Fruit fly (Drosophila melanogaster) whole organism, wandering third instar larva: ENCODE results near the gene CG42846.

Experiments used
- CrebA ChIP-seq: fragments of 200-800 bp; sonication (Bioruptor generic); optimal IDR thresholded peaks from 2 replicates; lab custom pipeline; 2016; ENCODE audit warnings: missing biosample characterization, mild to moderate bottlenecking, missing genetic modification characterization, borderline replicate concordance
- Myc ChIP-seq: fragments of >200 bp; optimal IDR thresholded peaks from 2 replicates; lab custom pipeline; 2017
- OdsH ChIP-seq: fragments of 200-800 bp; sonication (Bioruptor generic); optimal IDR thresholded peaks from 2 replicates; lab custom pipeline; 2016; ENCODE audit warnings: missing biosample characterization, mild to moderate bottlenecking, missing genetic modification characterization
- Vsx2 ChIP-seq: fragments of 200-300, 225-300 bp; sonication (Bioruptor generic); optimal IDR thresholded peaks from 2 replicates; lab custom pipeline; 2018; ENCODE audit warnings: missing biosample characterization, missing genetic modification characterization; ENCODE audit not compliant: partially characterized antibody
- jim ChIP-seq: fragments of 175-275, 200-325 bp; sonication (Bioruptor generic); optimal IDR thresholded peaks from 2 replicates; lab custom pipeline; 2016; ENCODE audit warnings: missing biosample characterization, mild to moderate bottlenecking, missing genetic modification characterization
- pan ChIP-seq: fragments of >200 bp; optimal IDR thresholded peaks from 2 replicates; lab custom pipeline; 2017
- psq ChIP-seq: fragments of 200-800 bp; sonication (Bioruptor generic); optimal IDR thresholded peaks from 3 replicates; lab custom pipeline; 2017; ENCODE audit warnings: missing biosample characterization, mild to moderate bottlenecking, missing genetic modification characterization, moderate library complexity
- tai ChIP-seq: sonication (Bioruptor generic); optimal IDR thresholded peaks from 2 replicates; lab custom pipeline; 2016; ENCODE audit warnings: missing biosample characterization, missing genetic modification characterization

DNA sequence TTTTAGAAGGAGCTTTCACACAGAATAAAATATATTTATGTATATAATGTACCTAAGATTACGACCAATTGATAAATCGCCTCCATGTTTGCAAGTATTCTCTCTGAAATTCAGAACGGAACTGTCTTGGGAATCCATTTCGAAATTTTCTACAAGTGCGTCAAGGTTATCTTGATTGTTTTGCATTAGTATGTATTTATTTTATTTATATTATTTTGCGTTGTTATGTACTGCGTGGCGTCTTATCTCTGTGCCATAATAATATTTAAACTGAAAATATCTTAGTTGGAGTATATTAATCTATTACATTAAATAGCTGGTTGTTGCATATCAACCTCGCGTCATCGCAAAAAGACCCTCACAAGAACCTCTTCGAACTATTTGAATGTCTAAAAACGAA lies at the start of gene CG42846:
- TF ChIP-seq Myc (lab: Kevin White, UChicago): no peak
- no peak for TF ChIP-seq psq (GFP tag; lab: Kevin White, UChicago)
- no peak for TF ChIP-seq jim (GFP tag; lab: Kevin White, UChicago)
- no peak for TF ChIP-seq Vsx2 (GFP tag; lab: Kevin White, UChicago)
- TF ChIP-seq tai (GFP tag; lab: Kevin White, UChicago): no peak
- no peak for TF ChIP-seq OdsH (GFP tag; lab: Kevin White, UChicago)
- no peak for TF ChIP-seq CrebA (GFP tag; lab: Kevin White, UChicago)
- TF ChIP-seq pan (lab: Kevin White, UChicago): no peak
